Worm (Caenorhabditis elegans) whole organism, midembryonic: ENCODE results near the gene Y48A5A.1.

Experiments used
- T22C8.4 ChIP-seq: fragments of 200-800 bp; sonication (Bioruptor generic); IDR thresholded peaks from 2 replicates; pipeline ENCODE4 v1.3.6; 2022; ENCODE audit warnings: missing genetic modification characterization, missing compliant biosample characterization
- flt-1 ChIP-seq: fragments of 200-800 bp; sonication (Bioruptor generic); IDR thresholded peaks from 2 replicates; pipeline ENCODE4 v1.3.6; 2022; ENCODE audit warnings: missing genetic modification characterization, missing compliant biosample characterization
- klf-2 ChIP-seq: fragments of 200-800 bp; sonication (Bioruptor generic); conservative IDR thresholded peaks from 2 replicates; pipeline ENCODE4 v1.3.6; 2022; ENCODE audit warnings: missing genetic modification reagents, missing genetic modification characterization, missing compliant biosample characterization
- med-1 ChIP-seq: sonication (generic microtip); optimal IDR thresholded peaks from 2 replicates; lab custom pipeline; 2017; ENCODE audit warnings: missing genetic modification characterization, mild to moderate bottlenecking, missing compliant biosample characterization, antibody characterized with exemption, missing genetic modification reagents; ENCODE audit not compliant: insufficient read depth
- ztf-23 ChIP-seq: fragments of 200-800 bp; sonication (Bioruptor generic); IDR thresholded peaks from 2 replicates; pipeline ENCODE4 v1.3.6; 2022; ENCODE audit warnings: missing genetic modification reagents, missing genetic modification characterization, missing compliant biosample characterization
- ztf-29 ChIP-seq: fragments of 200-800 bp; sonication (Bioruptor generic); IDR thresholded peaks from 2 replicates; pipeline ENCODE4 v1.3.6; 2022; ENCODE audit warnings: missing genetic modification reagents, missing genetic modification characterization, missing compliant biosample characterization

DNA sequence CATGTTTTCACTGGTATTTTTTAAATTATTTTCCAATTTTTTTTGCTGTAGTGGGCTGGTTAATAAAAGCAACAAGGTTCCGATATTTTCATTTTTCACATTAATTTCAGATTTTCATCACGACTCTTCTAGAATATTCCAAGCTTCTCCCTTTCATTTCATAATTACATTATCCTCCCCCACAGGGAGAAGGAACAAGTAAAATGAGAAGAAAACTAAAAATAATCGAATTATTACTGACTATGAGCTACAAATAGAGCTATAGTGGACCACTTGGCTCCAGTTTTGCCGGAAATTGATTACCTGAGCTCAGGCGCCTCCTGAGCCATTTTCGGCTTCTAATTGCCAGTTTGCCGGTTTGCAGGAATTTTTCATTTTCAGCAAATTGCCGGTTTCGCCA is 10.3 kb downstream of the Y48A5A.1 start:
- no peak for TF ChIP-seq flt-1
- TF ChIP-seq ztf-29 (GFP tag; lab: Robert Waterston, UW), result no peak
- no peak for TF ChIP-seq ztf-23 (GFP tag; lab: Robert Waterston, UW)
- TF ChIP-seq klf-2 (GFP tag; lab: Robert Waterston, UW), result no peak
- no peak for TF ChIP-seq med-1 (GFP tag; lab: Kevin White, UChicago)
- TF ChIP-seq T22C8.4 (GFP tag; lab: Robert Waterston, UW), result no peak
